Worm (Caenorhabditis elegans) whole organism, mixed stage, embryonic: ENCODE results near the gene F20D6.1.

Source experiments
- M03D4.4 ChIP-seq: sonication (generic microtip); optimal IDR thresholded peaks from 2 replicates; lab custom pipeline; 2017; ENCODE audit warnings: mild to moderate bottlenecking, missing genetic modification characterization, missing compliant biosample characterization
- bed-3 ChIP-seq: fragments of 200-800 bp; sonication (Bioruptor generic); optimal IDR thresholded peaks from 3 replicates; lab custom pipeline; 2018; ENCODE audit warnings: mild to moderate bottlenecking, missing genetic modification characterization, moderate library complexity, missing compliant biosample characterization
- blmp-1 ChIP-seq: fragments of 150-350 bp; optimal IDR thresholded peaks from 2 replicates; lab custom pipeline; 2014; ENCODE audit warnings: missing biosample characterization, missing genetic modification characterization
- ceh-39 ChIP-seq: fragments of 150-350 bp; optimal IDR thresholded peaks from 2 replicates; lab custom pipeline; 2014; ENCODE audit warnings: missing biosample characterization, missing genetic modification characterization
- ceh-83 ChIP-seq: fragments of 200-800 bp; sonication (Bioruptor generic); optimal IDR thresholded peaks from 2 replicates; lab custom pipeline; 2018; ENCODE audit warnings: mild to moderate bottlenecking, missing genetic modification characterization, missing compliant biosample characterization
- ces-1 ChIP-seq: fragments of 150-350 bp; optimal IDR thresholded peaks from 2 replicates; lab custom pipeline; 2014; ENCODE audit warnings: missing biosample characterization, missing genetic modification reagents, missing genetic modification characterization
- cnd-1 ChIP-seq: fragments of 200-800 bp; sonication (Bioruptor generic); optimal IDR thresholded peaks from 2 replicates; lab custom pipeline; 2018; ENCODE audit warnings: mild to moderate bottlenecking, missing genetic modification characterization, missing compliant biosample characterization
- drap-1 ChIP-seq: fragments of 200-800 bp; sonication (Bioruptor generic); optimal IDR thresholded peaks from 3 replicates; lab custom pipeline; 2018; ENCODE audit warnings: mild to moderate bottlenecking, missing genetic modification characterization, missing compliant biosample characterization
- elt-1 ChIP-seq: sonication (generic microtip); optimal IDR thresholded peaks from 2 replicates; lab custom pipeline; 2017; ENCODE audit warnings: missing genetic modification characterization, mild to moderate bottlenecking, missing compliant biosample characterization, antibody characterized with exemption, moderate library complexity, borderline replicate concordance; ENCODE audit not compliant: insufficient read depth
- flh-1 ChIP-seq: fragments of 200-800 bp; sonication (Bioruptor generic); optimal IDR thresholded peaks from 2 replicates; lab custom pipeline; 2018; ENCODE audit warnings: mild to moderate bottlenecking, missing genetic modification characterization, moderate library complexity, missing compliant biosample characterization
- ham-2 ChIP-seq: fragments of 200-800 bp; sonication (Bioruptor generic); optimal IDR thresholded peaks from 2 replicates; lab custom pipeline; 2018; ENCODE audit warnings: mild to moderate bottlenecking, missing genetic modification characterization, missing compliant biosample characterization
- hlh-1 ChIP-seq: fragments of 150-350 bp; optimal IDR thresholded peaks from 2 replicates; lab custom pipeline; 2014; ENCODE audit warnings: missing biosample characterization, missing genetic modification reagents, missing genetic modification characterization
- lin-13 ChIP-seq: fragments of 150-350 bp; optimal IDR thresholded peaks from 2 replicates; lab custom pipeline; 2014; ENCODE audit warnings: missing biosample characterization, missing genetic modification characterization
- lin-32 ChIP-seq: fragments of 200-800 bp; sonication (Bioruptor generic); optimal IDR thresholded peaks from 2 replicates; lab custom pipeline; 2018; ENCODE audit warnings: mild to moderate bottlenecking, missing genetic modification characterization, missing compliant biosample characterization
- mab-5 ChIP-seq: fragments of 150-350 bp; optimal IDR thresholded peaks from 2 replicates; lab custom pipeline; 2014; ENCODE audit warnings: missing biosample characterization, missing genetic modification characterization
- mep-1 ChIP-seq: fragments of 150-350 bp; optimal IDR thresholded peaks from 2 replicates; lab custom pipeline; 2017; ENCODE audit warnings: missing biosample characterization, missing genetic modification reagents, missing genetic modification characterization, inconsistent platforms
- mls-2 ChIP-seq: sonication (generic microtip); optimal IDR thresholded peaks from 2 replicates; lab custom pipeline; 2016; ENCODE audit warnings: mild to moderate bottlenecking, missing genetic modification characterization, moderate library complexity, missing compliant biosample characterization
- nhr-12 ChIP-seq: fragments of 150-350 bp; optimal IDR thresholded peaks from 2 replicates; lab custom pipeline; 2014; ENCODE audit warnings: missing biosample characterization, missing genetic modification characterization
- nhr-2 ChIP-seq: fragments of 150-350 bp; optimal IDR thresholded peaks from 2 replicates; lab custom pipeline; 2014; ENCODE audit warnings: missing biosample characterization, missing genetic modification characterization
- nhr-237 ChIP-seq: fragments of 150-350 bp; optimal IDR thresholded peaks from 2 replicates; lab custom pipeline; 2014; ENCODE audit warnings: missing biosample characterization, missing genetic modification characterization
- nhr-28 ChIP-seq: fragments of 150-350 bp; optimal IDR thresholded peaks from 2 replicates; lab custom pipeline; 2014; ENCODE audit warnings: missing biosample characterization, missing genetic modification characterization
- nhr-76 ChIP-seq: sonication (generic microtip); optimal IDR thresholded peaks from 2 replicates; lab custom pipeline; 2017; ENCODE audit warnings: missing biosample characterization, missing genetic modification characterization
- pha-4 ChIP-seq: fragments of 150-350 bp; optimal IDR thresholded peaks from 2 replicates; lab custom pipeline; 2018; ENCODE audit warnings: missing biosample characterization, missing genetic modification reagents, missing genetic modification characterization
- sem-2 ChIP-seq: fragments of 200-800 bp; sonication (Bioruptor generic); optimal IDR thresholded peaks from 2 replicates; lab custom pipeline; 2018; ENCODE audit warnings: mild to moderate bottlenecking, missing genetic modification characterization, missing compliant biosample characterization
- snpc-4 ChIP-seq: fragments of 150-350 bp; optimal IDR thresholded peaks from 2 replicates; lab custom pipeline; 2014; ENCODE audit warnings: missing biosample characterization, missing genetic modification characterization
- sptf-1 ChIP-seq: sonication (generic microtip); optimal IDR thresholded peaks from 2 replicates; lab custom pipeline; 2017; ENCODE audit warnings: mild to moderate bottlenecking, missing genetic modification characterization, moderate library complexity, missing compliant biosample characterization
- tbx-8 ChIP-seq: fragments of 200-800 bp; sonication (Bioruptor generic); optimal IDR thresholded peaks from 2 replicates; lab custom pipeline; 2018; ENCODE audit warnings: mild to moderate bottlenecking, missing genetic modification characterization, moderate library complexity, missing compliant biosample characterization
- unc-39 ChIP-seq: fragments of 150-350 bp; optimal IDR thresholded peaks from 2 replicates; lab custom pipeline; 2014; ENCODE audit warnings: missing biosample characterization, missing genetic modification characterization
- unc-62 ChIP-seq: fragments of 150-350 bp; optimal IDR thresholded peaks from 2 replicates; lab custom pipeline; 2014; ENCODE audit warnings: missing biosample characterization, missing genetic modification reagents, missing genetic modification characterization
- zip-8 ChIP-seq: fragments of 150-350 bp; optimal IDR thresholded peaks from 2 replicates; lab custom pipeline; 2014; ENCODE audit warnings: missing biosample characterization, missing genetic modification characterization
- ztf-11 ChIP-seq: fragments of 150-350 bp; optimal IDR thresholded peaks from 2 replicates; lab custom pipeline; 2014; ENCODE audit warnings: missing biosample characterization, missing genetic modification characterization

Gene F20D6.1

DNA sequence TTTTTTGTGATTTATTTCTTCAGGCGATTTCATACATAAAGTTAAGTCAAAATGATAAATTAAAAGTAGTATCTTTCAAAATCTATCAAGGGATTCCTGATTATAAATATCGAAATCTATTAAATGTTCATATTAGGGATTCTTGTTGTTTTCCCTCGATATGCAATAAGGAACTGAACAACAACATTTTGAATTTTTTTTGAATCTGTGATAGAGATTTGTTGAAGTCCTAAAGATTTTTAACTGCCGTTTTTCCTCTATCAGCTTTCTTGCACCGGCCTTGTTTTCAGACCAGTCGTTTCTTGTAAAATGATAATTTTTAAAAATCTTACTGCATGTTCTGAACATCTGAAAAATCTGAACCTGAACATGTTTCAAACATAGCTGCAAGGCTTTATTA, 34.8 kb upstream of the F20D6.1 start:
- TF ChIP-seq ztf-11 (no peak), mep-1 (tag; lab: Kevin White, UChicago) (no peak), ces-1 (GFP tag; lab: Kevin White, UChicago) (no peak), sptf-1 (tag; lab: Kevin White, UChicago) (no peak), ham-2 (GFP tag; lab: Kevin White, UChicago) (no peak), ceh-39 (tag; lab: Kevin White, UChicago) (no peak), blmp-1 (tag; lab: Kevin White, UChicago) (no peak), mls-2 (tag; lab: Kevin White, UChicago) (no peak), nhr-237 (tag; lab: Kevin White, UChicago) (no peak), hlh-1 (no peak), pha-4 (tag; lab: Kevin White, UChicago) (no peak), nhr-28 (tag; lab: Kevin White, UChicago) (no peak), unc-39 (tag; lab: Kevin White, UChicago) (no peak), cnd-1 (tag; lab: Kevin White, UChicago) (no peak), unc-62 (no peak), M03D4.4 (no peak), snpc-4 (tag; lab: Kevin White, UChicago) (no peak), lin-13 (tag; lab: Kevin White, UChicago) (no peak)

ce11 chrV:8157446-8157845, 33.1 kb upstream of the F20D6.1 start, which contains the start of gene sul-2:
TSS of gene sul-2 (plus strand) at chrV:8157746.
- TF ChIP-seq nhr-12 (tag; lab: Kevin White, UChicago) (no peak), zip-8 (no peak), drap-1 (GFP tag; lab: Kevin White, UChicago) (no peak), nhr-2 (tag; lab: Kevin White, UChicago) (no peak), mab-5 (tag; lab: Kevin White, UChicago) (no peak), unc-39 (tag; lab: Kevin White, UChicago) (no peak), elt-1 (tag; lab: Kevin White, UChicago) (no peak), tbx-8 (GFP tag; lab: Kevin White, UChicago) (no peak), bed-3 (no peak), ham-2 (GFP tag; lab: Kevin White, UChicago) (no peak), ztf-11 (no peak), flh-1 (GFP tag; lab: Kevin White, UChicago) (no peak), pha-4 (tag; lab: Kevin White, UChicago) (no peak), hlh-1 (no peak), ces-1 (GFP tag; lab: Kevin White, UChicago) (no peak), mep-1 (tag; lab: Kevin White, UChicago) (no peak), unc-62 (no peak), lin-32 (no peak), sptf-1 (tag; lab: Kevin White, UChicago) (no peak)

- TF ChIP-seq lin-13 (tag; lab: Kevin White, UChicago) (no peak), bed-3 (no peak), flh-1 (GFP tag; lab: Kevin White, UChicago) (no peak), unc-39 (tag; lab: Kevin White, UChicago) (no peak), ztf-11 (no peak), cnd-1 (tag; lab: Kevin White, UChicago) (no peak), drap-1 (GFP tag; lab: Kevin White, UChicago) (no peak), sem-2 (GFP tag; lab: Kevin White, UChicago) (no peak), ham-2 (GFP tag; lab: Kevin White, UChicago) (no peak), nhr-28 (tag; lab: Kevin White, UChicago) (no peak)
Observed at ce11 chrV:8159629-8160028, 30.9 kb upstream of the F20D6.1 start, which contains the start of gene F20D6.6. TSS of gene F20D6.6 (plus strand) at chrV:8159929.

- TF ChIP-seq nhr-76 (tag; lab: Kevin White, UChicago) (no peak), cnd-1 (tag; lab: Kevin White, UChicago) (no peak), mep-1 (tag; lab: Kevin White, UChicago) (no peak), zip-8 (no peak), ceh-83 (GFP tag; lab: Kevin White, UChicago) (no peak), elt-1 (tag; lab: Kevin White, UChicago) (no peak)
Observed at ce11 chrV:8161699-8162098, 28.8 kb upstream of the F20D6.1 start, which contains the start of gene F20D6.5. TSS of gene F20D6.5 (plus strand) at chrV:8161957.

ce11 chrV:8163199-8163598, 27.3 kb upstream of the F20D6.1 start:
- TF ChIP-seq ham-2 (GFP tag; lab: Kevin White, UChicago): no peak
- no peak for TF ChIP-seq flh-1 (GFP tag; lab: Kevin White, UChicago)
- TF ChIP-seq pha-4 (tag; lab: Kevin White, UChicago): no peak
- TF ChIP-seq mep-1 (tag; lab: Kevin White, UChicago): no peak
- TF ChIP-seq, all 35 proteins: peak for 0
